Worm (Caenorhabditis elegans): Measurements from ENCODE around the gene F38E1.6.
"Not testable (repeated sequence)": the region's sequence is repeated elsewhere in the genome, so short reads cannot be mapped to it uniquely, and the experiment has no call there.

Gene F38E1.6

DNA sequence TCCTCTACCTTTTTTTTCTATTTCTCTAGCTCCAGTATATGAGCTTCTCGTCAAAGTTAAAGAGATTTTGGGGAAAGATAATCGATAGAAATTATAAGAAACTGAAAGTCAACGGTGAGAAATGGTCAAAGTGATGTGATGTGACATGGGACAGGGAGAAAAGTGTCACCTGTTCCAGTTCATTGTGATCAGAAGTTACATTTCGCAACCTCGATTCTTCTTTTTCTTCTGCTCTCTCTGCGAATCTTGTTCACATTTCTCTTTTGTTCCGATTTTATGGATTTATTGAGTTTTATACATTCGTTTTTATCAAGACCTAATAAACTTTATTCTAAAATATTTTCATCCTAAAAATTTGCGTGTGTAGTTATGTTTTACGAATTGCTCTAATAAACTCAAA lies 24.3 kb upstream of the F38E1.6 start (continued):
- TF ChIP-seq lin-13 (GFP tag; optimal IDR thresholded peaks at IDR 0.05) (no peak), rnt-1 (tag; optimal IDR thresholded peaks at IDR 0.05) (peak; percentile 54)

DNA sequence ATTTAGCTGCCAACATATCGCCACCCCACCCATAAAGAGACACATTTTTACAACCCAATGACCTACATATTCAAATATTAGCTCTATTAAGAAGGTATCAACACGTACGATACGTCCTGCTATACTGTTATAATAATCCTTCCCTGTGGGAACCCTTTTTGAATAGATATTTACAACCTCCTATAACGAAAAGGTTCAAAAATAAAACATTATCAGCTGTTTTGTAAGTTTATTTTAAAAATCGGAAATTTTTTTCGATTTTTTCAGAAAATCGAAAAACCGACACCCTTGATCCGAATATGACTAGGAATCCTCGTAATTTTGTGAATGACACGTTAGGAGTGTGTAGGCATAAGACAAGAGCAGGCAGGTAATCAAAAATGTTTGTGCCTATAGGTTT lies 19.0 kb upstream of the F38E1.6 start, which contains the start of gene C08D8.7:
TSS of gene C08D8.7 (plus strand) at position 301 of the 400 bp plus-strand sequence.
- not testable (repeated sequence) for TF ChIP-seq ztf-4 (tag; optimal IDR thresholded peaks at IDR 0.05); hlh-17 (GFP tag; optimal IDR thresholded peaks at IDR 0.05; ENCODE audit: borderline replicate concordance); lsy-2 (tag; optimal IDR thresholded peaks at IDR 0.05)

DNA sequence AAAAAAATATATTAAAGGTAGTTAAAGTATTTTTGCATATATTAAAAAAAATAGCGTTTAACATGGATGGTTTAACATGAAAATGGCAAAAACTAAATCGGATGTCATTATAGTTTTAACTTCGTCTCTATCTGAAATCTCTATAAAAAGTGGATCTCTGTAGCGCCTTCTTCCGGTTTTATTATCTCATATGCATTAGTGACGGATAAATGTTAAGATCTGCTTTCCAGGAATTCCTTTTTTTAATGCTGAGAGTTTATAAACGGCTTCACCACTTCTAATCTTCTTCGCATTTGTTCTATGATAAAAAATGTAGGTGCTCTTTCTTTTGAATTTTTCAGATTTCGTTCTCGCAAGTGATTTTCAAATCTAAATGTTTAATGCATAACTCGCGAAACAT lies 17.5 kb upstream of the F38E1.6 start:
- TF ChIP-seq tbx-2 (tag; optimal IDR thresholded peaks at IDR 0.05) = no peak
- TF ChIP-seq egl-13 (tag; optimal IDR thresholded peaks at IDR 0.05) = peak; percentile 65
- peak; percentile 95 for TF ChIP-seq dsc-1 (tag; optimal IDR thresholded peaks at IDR 0.05)
- peak; percentile 38 for TF ChIP-seq fkh-8 (tag; optimal IDR thresholded peaks at IDR 0.05)
- no peak for TF ChIP-seq rnt-1 (tag; optimal IDR thresholded peaks at IDR 0.05)
- TF ChIP-seq nhr-47 (tag; optimal IDR thresholded peaks at IDR 0.05) = peak; percentile 44
- peak; percentile 58 for TF ChIP-seq pax-3 (tag; optimal IDR thresholded peaks at IDR 0.05)
- TF ChIP-seq sox-4 (tag; optimal IDR thresholded peaks at IDR 0.05) = peak; percentile 8

DNA sequence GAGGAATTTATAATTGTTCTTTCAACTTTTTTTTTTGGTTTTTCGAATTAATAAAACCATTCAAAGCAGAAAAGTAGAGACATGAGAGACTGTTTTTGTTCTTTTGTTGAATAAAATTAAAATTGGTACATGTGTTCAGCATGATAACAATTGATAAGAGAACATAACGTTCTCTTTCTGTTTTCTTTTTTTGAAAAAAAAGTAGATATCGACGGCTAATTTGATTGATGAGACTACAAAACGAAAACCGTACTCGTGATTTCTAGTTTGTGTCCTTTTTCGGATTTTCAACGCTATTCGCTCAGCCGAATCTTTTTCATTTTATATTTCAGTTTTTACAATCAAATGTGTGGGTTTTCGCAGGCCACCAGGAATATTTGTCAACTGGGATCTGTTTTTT lies 14.5 kb upstream of the F38E1.6 start, which contains the start of gene C08D8.1:
TSS of gene C08D8.1 (plus strand) at position 324 of the 400 bp plus-strand sequence.
- TF ChIP-seq mep-1 (tag; optimal IDR thresholded peaks at IDR 0.05) = no peak
- TF ChIP-seq mab-9 (GFP tag; IDR thresholded peaks at IDR 0.05) = no peak
- no peak for TF ChIP-seq unc-98 (GFP tag; IDR thresholded peaks at IDR 0.05)
- TF ChIP-seq nhr-76 (tag; optimal IDR thresholded peaks at IDR 0.05) = no peak
- no peak for TF ChIP-seq nhr-19 (GFP tag; conservative IDR thresholded peaks at IDR 0.05)
- no peak for TF ChIP-seq ztf-11 (tag; optimal IDR thresholded peaks at IDR 0.05)
- TF ChIP-seq blmp-1 (tag; optimal IDR thresholded peaks at IDR 0.05) = no peak
- TF ChIP-seq elt-2 (tag; optimal IDR thresholded peaks at IDR 0.05) = no peak
- TF ChIP-seq unc-30 (tag; optimal IDR thresholded peaks at IDR 0.05) = no peak
- no peak for TF ChIP-seq nhr-77 (tag; optimal IDR thresholded peaks at IDR 0.05)
- no peak for TF ChIP-seq fkh-10 (GFP tag; optimal IDR thresholded peaks at IDR 0.05)
- no peak for TF ChIP-seq C34B4.2 (tag; optimal IDR thresholded peaks at IDR 0.05)
- TF ChIP-seq ceh-90 (tag; optimal IDR thresholded peaks at IDR 0.05) = no peak
- no peak for TF ChIP-seq lin-35 (GFP tag; optimal IDR thresholded peaks at IDR 0.05)
- TF ChIP-seq jun-1 (tag; optimal IDR thresholded peaks at IDR 0.05) = no peak
- TF ChIP-seq ets-5 (GFP tag; IDR thresholded peaks at IDR 0.05) = no peak
- no peak for TF ChIP-seq pqm-1 (tag; optimal IDR thresholded peaks at IDR 0.05)
- no peak for TF ChIP-seq pag-3 (tag; optimal IDR thresholded peaks at IDR 0.05; ENCODE audit: borderline replicate concordance, insufficient read depth)

DNA sequence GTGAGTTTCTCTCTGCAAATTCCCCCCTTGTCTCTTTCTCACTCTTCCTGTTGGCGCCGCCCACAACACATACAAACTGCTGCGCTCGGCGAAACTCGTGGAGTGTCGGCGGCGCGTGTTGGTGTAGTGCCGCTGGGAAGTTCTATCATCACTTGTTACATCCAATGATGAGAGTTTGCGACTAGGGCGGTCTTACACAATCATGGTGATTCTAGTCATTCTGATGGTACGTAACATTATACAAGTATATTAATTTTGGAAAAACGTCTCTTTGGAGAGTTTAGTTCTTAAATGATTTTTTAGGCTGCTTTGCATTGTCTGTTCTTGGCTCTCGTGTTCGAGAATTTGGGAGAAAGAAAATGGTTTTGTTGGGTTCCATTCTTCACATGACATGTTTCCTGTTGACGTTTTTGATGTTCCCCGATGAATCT lies 10.9 kb upstream of the F38E1.6 start:
- TF ChIP-seq unc-62 (GFP tag; optimal IDR thresholded peaks at IDR 0.05) (no peak), fkh-8 (tag; optimal IDR thresholded peaks at IDR 0.05) (peak; percentile 38), hpl-2 (GFP tag; optimal IDR thresholded peaks at IDR 0.05) (peak; percentile 63), irx-1 (tag; optimal IDR thresholded peaks at IDR 0.05) (peak; percentile 80), vab-15 (tag; optimal IDR thresholded peaks at IDR 0.05) (no peak), unc-130 (tag; optimal IDR thresholded peaks at IDR 0.05) (peak; percentile 22), elt-3 (tag; optimal IDR thresholded peaks at IDR 0.05) (peak; percentile 16 to 80 (median 29)), lin-13 (GFP tag; optimal IDR thresholded peaks at IDR 0.05) (peak; percentile 59), nhr-76 (tag; optimal IDR thresholded peaks at IDR 0.05) (no peak), lin-35 (GFP tag; optimal IDR thresholded peaks at IDR 0.05) (peak; percentile 56 to 79), pax-3 (tag; optimal IDR thresholded peaks at IDR 0.05) (peak; percentile 74), nhr-90 (tag; optimal IDR thresholded peaks at IDR 0.05; ENCODE audit: poor library complexity) (peak; percentile 96), nhr-20 (tag; optimal IDR thresholded peaks at IDR 0.05) (peak; percentile 95), lsy-2 (tag; optimal IDR thresholded peaks at IDR 0.05) (peak; percentile 59 to 84), ceh-8 (GFP tag; optimal IDR thresholded peaks at IDR 0.05) (peak; percentile 66), F16B12.6 (tag; optimal IDR thresholded peaks at IDR 0.05) (peak; percentile 37), C34B4.2 (tag; optimal IDR thresholded peaks at IDR 0.05) (no peak), ceh-90 (tag; optimal IDR thresholded peaks at IDR 0.05) (no peak), grh-1 (GFP tag; IDR thresholded peaks at IDR 0.05) (peak; percentile 84), ceh-88 (GFP tag; IDR thresholded peaks at IDR 0.05) (0 out of 2 replicates have a peak, but pooled peaks have one; percentile 28), ces-1 (GFP tag; optimal IDR thresholded peaks at IDR 0.05) (no peak), lir-3 (tag; optimal IDR thresholded peaks at IDR 0.05; ENCODE audit: poor library complexity) (peak; percentile 50), blmp-1 (tag; optimal IDR thresholded peaks at IDR 0.05) (peak; percentile 26), fkh-10 (GFP tag; optimal IDR thresholded peaks at IDR 0.05) (peak; percentile 25)
